Fruit fly (Drosophila melanogaster): ENCODE data around the gene chp.
A peak's percentile ranks its signal among the peaks of the same experiment; 100 is the strongest.

The chp gene

dm6 chr3R:31210630-31211029 is at the start of gene chp:
Gene chp, minus strand, starts transcription at chr3R:31210730.
- no peak for TF ChIP-seq pan (optimal IDR thresholded peaks at IDR 0.05)
- no peak for TF ChIP-seq CG8478 (optimal IDR thresholded peaks at IDR 0.05)
- TF ChIP-seq EcR (GFP tag; optimal IDR thresholded peaks at IDR 0.05) = no peak
- no peak for TF ChIP-seq usp (GFP tag; optimal IDR thresholded peaks at IDR 0.05)
- TF ChIP-seq psq (optimal IDR thresholded peaks at IDR 0.05) = no peak
- TF ChIP-seq Dll (optimal IDR thresholded peaks at IDR 0.05) = no peak

dm6 chr3R:31259947-31260346 is 49.4 kb upstream of the chp start, which contains the start of gene CAH16:
Gene CAH16, plus strand, starts transcription at chr3R:31260247.
- TF ChIP-seq pan (optimal IDR thresholded peaks at IDR 0.05) (no peak), EcR (GFP tag; optimal IDR thresholded peaks at IDR 0.05) (no peak), psq (optimal IDR thresholded peaks at IDR 0.05) (no peak), usp (GFP tag; optimal IDR thresholded peaks at IDR 0.05) (no peak), Dll (optimal IDR thresholded peaks at IDR 0.05) (no peak), CG8478 (optimal IDR thresholded peaks at IDR 0.05) (no peak)

dm6 chr3R:31257299-31257698 is 46.8 kb upstream of the chp start, which contains the start of gene CAH6:
Gene CAH6, plus strand, starts transcription at chr3R:31257599.
- TF ChIP-seq usp (GFP tag; optimal IDR thresholded peaks at IDR 0.05) (no peak), Dll (optimal IDR thresholded peaks at IDR 0.05) (no peak), EcR (GFP tag; optimal IDR thresholded peaks at IDR 0.05) (no peak), CG8478 (optimal IDR thresholded peaks at IDR 0.05) (no peak), pan (optimal IDR thresholded peaks at IDR 0.05) (no peak), psq (optimal IDR thresholded peaks at IDR 0.05) (no peak)

- TF ChIP-seq pan (optimal IDR thresholded peaks at IDR 0.05) = no peak
- no peak for TF ChIP-seq EcR (GFP tag; optimal IDR thresholded peaks at IDR 0.05)
- no peak for TF ChIP-seq Dll (optimal IDR thresholded peaks at IDR 0.05)
- no peak for TF ChIP-seq CG8478 (optimal IDR thresholded peaks at IDR 0.05)
- no peak for TF ChIP-seq psq (optimal IDR thresholded peaks at IDR 0.05)
- no peak for TF ChIP-seq usp (GFP tag; optimal IDR thresholded peaks at IDR 0.05)
Observed at dm6 chr3R:31254808-31255207, 44.3 kb upstream of the chp start, which contains the start of the genes CG1750 and spn-F. Gene CG1750, minus strand, starts transcription at chr3R:31254900. Gene spn-F, plus strand, starts transcription at chr3R:31255127.

dm6 chr3R:31252093-31252962 is 41.8 kb upstream of the chp start, which contains the start of the genes qless and mRpL32:
Gene qless, minus strand, starts transcription at chr3R:31252608.
Gene mRpL32, plus strand, starts transcription at chr3R:31252872.
- TF ChIP-seq pan (optimal IDR thresholded peaks at IDR 0.05) (no peak), EcR (GFP tag; optimal IDR thresholded peaks at IDR 0.05) (no peak), usp (GFP tag; optimal IDR thresholded peaks at IDR 0.05) (no peak), Dll (optimal IDR thresholded peaks at IDR 0.05) (no peak), CG8478 (optimal IDR thresholded peaks at IDR 0.05) (no peak), psq (optimal IDR thresholded peaks at IDR 0.05) (no peak)

- TF ChIP-seq psq (optimal IDR thresholded peaks at IDR 0.05) (no peak), EcR (GFP tag; optimal IDR thresholded peaks at IDR 0.05) (peak in 1 of 2 experiments; percentile 18)
Observed at dm6 chr3R:31251130-31251770, 40.7 kb upstream of the chp start.

dm6 chr3R:31250426-31251034 is 40.0 kb upstream of the chp start:
- TF ChIP-seq CG8478 (optimal IDR thresholded peaks at IDR 0.05) (no peak), EcR (GFP tag; optimal IDR thresholded peaks at IDR 0.05) (no peak), Dll (optimal IDR thresholded peaks at IDR 0.05) (no peak), usp (GFP tag; optimal IDR thresholded peaks at IDR 0.05) (no peak), psq (optimal IDR thresholded peaks at IDR 0.05) (no peak), pan (optimal IDR thresholded peaks at IDR 0.05) (no peak)

dm6 chr3R:31248245-31248644 is 37.7 kb upstream of the chp start:
- TF ChIP-seq usp (GFP tag; optimal IDR thresholded peaks at IDR 0.05) (no peak), psq (optimal IDR thresholded peaks at IDR 0.05) (no peak), Dll (optimal IDR thresholded peaks at IDR 0.05) (no peak), pan (optimal IDR thresholded peaks at IDR 0.05) (no peak), EcR (GFP tag; optimal IDR thresholded peaks at IDR 0.05) (no peak), CG8478 (optimal IDR thresholded peaks at IDR 0.05) (no peak)

dm6 chr3R:31247281-31247995 is 36.9 kb upstream of the chp start:
- TF ChIP-seq EcR (GFP tag; optimal IDR thresholded peaks at IDR 0.05) (no peak), CG8478 (optimal IDR thresholded peaks at IDR 0.05) (no peak), pan (optimal IDR thresholded peaks at IDR 0.05) (no peak), Dll (optimal IDR thresholded peaks at IDR 0.05) (no peak), psq (optimal IDR thresholded peaks at IDR 0.05) (no peak), usp (GFP tag; optimal IDR thresholded peaks at IDR 0.05) (no peak)

- TF ChIP-seq pan (optimal IDR thresholded peaks at IDR 0.05) (no peak), CG8478 (optimal IDR thresholded peaks at IDR 0.05) (no peak), Dll (optimal IDR thresholded peaks at IDR 0.05) (no peak), EcR (GFP tag; optimal IDR thresholded peaks at IDR 0.05) (no peak), psq (optimal IDR thresholded peaks at IDR 0.05) (no peak), usp (GFP tag; optimal IDR thresholded peaks at IDR 0.05) (no peak)
Observed at dm6 chr3R:31245785-31246184, 35.3 kb upstream of the chp start.

- TF ChIP-seq psq (optimal IDR thresholded peaks at IDR 0.05) (no peak), usp (GFP tag; optimal IDR thresholded peaks at IDR 0.05) (no peak), EcR (GFP tag; optimal IDR thresholded peaks at IDR 0.05) (no peak), pan (optimal IDR thresholded peaks at IDR 0.05) (no peak)
Observed at dm6 chr3R:31243079-31243668, 32.6 kb upstream of the chp start.

Data from whole organism.